Fruit fly (Drosophila melanogaster): Measurements from ENCODE around the gene Taf8.

Gene Taf8

DNA sequence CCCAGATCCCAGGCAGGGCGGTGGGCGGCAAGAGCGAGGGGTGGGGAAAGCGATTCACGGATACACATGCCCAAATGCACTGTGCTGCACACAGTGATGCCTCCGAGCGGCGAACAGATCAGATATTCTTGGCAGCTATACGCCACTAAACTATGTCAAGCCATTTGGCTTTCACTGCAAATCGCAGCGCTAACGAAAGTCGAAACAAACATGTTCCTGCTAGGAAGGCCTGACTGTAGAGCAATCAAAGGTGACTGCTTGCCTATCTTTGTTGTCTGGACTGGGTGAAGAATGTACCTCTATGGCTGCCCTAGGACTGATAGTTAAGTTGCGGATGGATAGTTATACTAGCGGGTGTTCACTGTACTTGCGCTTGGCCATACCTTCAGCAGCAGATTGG, 34.3 kb downstream of the Taf8 start (continued):
- TF ChIP-seq Eip93F (GFP tag; optimal IDR thresholded peaks at IDR 0.05) = no peak
- no peak for TF ChIP-seq Sox14 (GFP tag; optimal IDR thresholded peaks at IDR 0.05)
- TF ChIP-seq CG6854 (GFP tag; optimal IDR thresholded peaks at IDR 0.05) = no peak
- TF ChIP-seq lz (GFP tag; optimal IDR thresholded peaks at IDR 0.05) = peak; percentile 37
- TF ChIP-seq CG10631 (GFP tag; optimal IDR thresholded peaks at IDR 0.05) = no peak

DNA sequence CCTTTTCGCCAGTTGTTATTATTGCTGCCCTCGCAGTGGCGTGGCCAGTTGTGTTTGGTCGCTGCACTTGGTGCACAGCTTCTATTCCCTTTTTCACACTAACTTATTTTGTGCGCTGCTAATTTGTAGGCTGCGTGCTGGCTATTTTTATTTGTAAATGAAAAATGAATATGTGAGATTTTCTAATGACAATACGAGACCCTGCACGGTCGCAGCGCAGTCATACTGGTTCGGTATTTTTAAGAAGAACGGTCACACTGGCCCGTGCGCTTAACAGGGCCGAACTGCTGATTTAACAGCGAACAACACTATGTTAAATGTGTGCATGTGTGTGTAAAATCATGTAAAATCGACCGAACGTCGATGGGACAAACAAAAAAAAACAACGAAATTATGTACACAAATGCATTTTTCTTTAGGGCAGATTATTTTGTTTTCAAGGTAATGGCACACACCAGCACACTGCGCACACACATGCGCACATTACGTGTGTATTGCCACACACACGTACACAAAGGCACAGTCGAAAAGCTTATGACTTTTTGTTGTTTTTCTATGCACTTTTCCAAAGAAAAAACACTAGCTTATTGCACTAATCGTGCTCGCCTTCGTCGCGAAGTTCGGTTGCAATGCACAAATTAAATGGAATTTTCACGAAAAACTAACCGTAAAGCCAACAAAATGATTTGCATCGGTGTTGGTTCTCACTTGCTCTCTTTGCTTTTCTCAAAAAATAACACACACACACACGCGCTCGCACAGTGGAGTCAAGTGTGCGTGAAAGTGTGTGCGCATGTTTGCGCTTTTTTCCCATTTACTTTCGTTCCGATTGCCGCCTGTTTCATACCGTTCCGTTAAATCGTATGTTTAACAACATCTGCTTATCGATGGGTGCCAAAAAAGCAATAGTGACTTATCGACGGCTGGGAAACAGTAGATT, 35.4 kb downstream of the Taf8 start, which contains the start of gene ari-1:
TSS of gene ari-1 (minus strand) at position 875 of the 940 bp plus-strand sequence.
- TF ChIP-seq svp (GFP tag) = no peak
- TF ChIP-seq dsx (GFP tag; optimal IDR thresholded peaks at IDR 0.05; ENCODE audit: poor library complexity, severe bottlenecking) = no peak
- TF ChIP-seq CG6276 (GFP tag; optimal IDR thresholded peaks at IDR 0.05) = peak; percentile 22
- peak; percentile 13 for TF ChIP-seq vri (GFP tag; optimal IDR thresholded peaks at IDR 0.05)
- no peak for TF ChIP-seq salr (GFP tag; optimal IDR thresholded peaks at IDR 0.05)
- TF ChIP-seq Sox102F (GFP tag; optimal IDR thresholded peaks at IDR 0.05) = peak; percentile 16
- TF ChIP-seq fkh (GFP tag; optimal IDR thresholded peaks at IDR 0.05) = peak; percentile 47
- TF ChIP-seq CG6163 (GFP tag; IDR thresholded peaks at IDR 0.05) = no peak
- peak in 1 of 2 experiments; percentile 33 for TF ChIP-seq ss (GFP tag; optimal IDR thresholded peaks at IDR 0.05)
- no peak for TF ChIP-seq CG32006 (GFP tag; optimal IDR thresholded peaks at IDR 0.05)
- TF ChIP-seq esn (GFP tag; optimal IDR thresholded peaks at IDR 0.05) = no peak
- peak; percentile 67 for TF ChIP-seq Eip78C (GFP tag)
- 0 out of 2 replicates have a peak, but pooled peaks have one; percentile 22 for TF ChIP-seq CG15336 (GFP tag; IDR thresholded peaks at IDR 0.05)
- TF ChIP-seq dac (GFP tag; optimal IDR thresholded peaks at IDR 0.05) = peak; percentile 12
- TF ChIP-seq CG11762 (GFP tag; optimal IDR thresholded peaks at IDR 0.05; ENCODE audit: insufficient read depth) = no peak
- no peak for TF ChIP-seq CG7368 (GFP tag; optimal IDR thresholded peaks at IDR 0.05)

DNA sequence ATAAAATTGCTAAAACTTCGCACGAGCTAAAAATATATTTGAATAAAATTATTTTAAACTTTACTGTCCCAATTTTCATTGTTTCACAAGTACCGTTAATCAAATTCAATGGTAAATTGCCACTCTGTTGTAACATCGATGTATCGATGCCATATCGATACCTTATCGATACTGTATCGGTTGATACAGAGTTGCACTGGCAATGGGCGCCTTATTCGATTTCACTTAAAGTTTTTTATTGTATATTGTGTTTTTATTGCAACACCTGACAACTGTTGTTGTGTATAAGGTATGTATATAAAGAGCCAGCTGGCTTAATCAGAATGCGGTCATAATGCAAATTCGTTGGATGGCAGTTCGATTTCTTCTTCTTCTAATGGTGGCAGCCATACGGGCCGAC, 36.5 kb downstream of the Taf8 start, which contains the start of gene CG43229:
TSS of gene CG43229 (plus strand) at position 246 of the 400 bp plus-strand sequence.
- TF ChIP-seq svp (GFP tag) = no peak
- TF ChIP-seq Eip78C (GFP tag) = peak; percentile 26

DNA sequence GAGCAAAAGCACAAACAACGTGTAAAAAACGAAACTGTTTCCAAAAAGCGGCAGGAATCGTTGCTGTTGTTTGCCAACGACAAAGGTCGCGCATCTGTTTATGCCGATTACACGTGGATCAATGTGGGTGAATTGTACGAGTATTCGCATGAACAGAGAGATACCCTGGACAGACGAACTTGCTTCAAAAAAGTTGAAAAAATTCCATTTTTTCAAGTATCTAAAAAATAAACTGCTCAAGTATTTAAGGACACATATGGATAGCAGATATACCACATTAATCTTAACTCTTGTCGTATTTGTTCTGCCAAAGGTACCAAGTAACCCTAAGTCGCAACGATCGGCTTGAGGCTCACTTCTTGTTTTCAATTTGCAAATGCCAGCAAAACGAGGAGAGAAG, 38.2 kb downstream of the Taf8 start:
- TF ChIP-seq Eip78C (GFP tag) = peak; percentile 60
- no peak for TF ChIP-seq CG4318 (GFP tag; optimal IDR thresholded peaks at IDR 0.05)
- peak; percentile 68 for TF ChIP-seq svp (GFP tag)

DNA sequence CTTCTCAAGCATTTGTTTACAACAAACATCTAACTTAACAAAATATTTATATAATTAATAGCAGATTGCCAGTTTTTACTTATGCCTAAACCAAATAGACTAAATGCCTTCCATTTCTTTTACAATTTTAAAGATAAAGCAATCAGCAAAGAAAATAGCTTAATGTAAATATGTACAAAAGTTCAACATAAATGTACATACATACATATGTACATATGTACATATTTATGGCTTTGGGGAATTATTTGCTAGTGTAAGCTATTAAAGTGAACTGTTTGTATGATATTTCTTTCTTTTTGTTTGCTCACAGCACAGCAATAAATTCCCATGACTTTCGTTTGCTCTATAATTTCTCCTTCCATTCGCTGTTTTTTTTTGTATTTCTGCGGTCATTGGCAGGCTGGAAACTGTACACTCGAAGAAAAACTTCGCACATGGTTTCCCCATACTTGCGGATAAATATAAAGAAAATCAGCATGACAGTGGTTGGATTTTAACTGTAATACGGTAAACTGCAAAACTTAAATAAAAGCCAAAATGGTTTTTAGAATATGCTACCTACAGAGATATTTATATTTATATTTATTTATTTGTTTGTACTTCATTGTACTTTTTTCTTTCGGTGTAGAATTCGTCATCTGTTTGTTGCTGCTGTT, 39.3 kb downstream of the Taf8 start:
- TF ChIP-seq Sox102F (GFP tag; optimal IDR thresholded peaks at IDR 0.05) (no peak), cyc (GFP tag; optimal IDR thresholded peaks at IDR 0.05) (no peak), svp (GFP tag) (peak; percentile 6), fkh (GFP tag; optimal IDR thresholded peaks at IDR 0.05) (peak; percentile 29), CG3032 (tag; optimal IDR thresholded peaks at IDR 0.05) (no peak)

DNA sequence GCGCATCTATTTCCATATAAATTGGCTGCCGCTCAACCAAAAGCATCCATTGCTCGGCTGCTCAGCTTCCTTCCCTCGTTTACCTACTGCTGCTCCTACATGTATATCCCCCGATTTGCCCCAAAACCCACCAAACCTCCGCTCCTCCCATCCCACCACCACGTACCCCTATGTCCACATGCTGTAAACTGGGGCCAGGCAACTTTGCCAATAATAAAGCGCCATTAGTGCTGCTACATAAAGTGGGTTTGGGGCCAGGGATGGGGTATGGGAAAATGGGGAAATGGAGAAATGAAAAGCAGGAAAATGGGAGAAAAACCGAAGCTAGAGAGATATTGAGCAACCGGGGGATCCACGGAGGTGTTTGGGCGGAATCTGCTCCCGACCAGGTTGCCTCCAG, 47.5 kb downstream of the Taf8 start:
- TF ChIP-seq Met (GFP tag; optimal IDR thresholded peaks at IDR 0.05) = no peak
- TF ChIP-seq salr (GFP tag; optimal IDR thresholded peaks at IDR 0.05) = no peak
- TF ChIP-seq vri (GFP tag; optimal IDR thresholded peaks at IDR 0.05) = no peak
- TF ChIP-seq Lpt (GFP tag; optimal IDR thresholded peaks at IDR 0.05) = no peak
- no peak for TF ChIP-seq Hr38 (GFP tag; optimal IDR thresholded peaks at IDR 0.05)
